Fruit fly (Drosophila melanogaster) whole organism: ENCODE data around the gene CG43851.

Experiments used
- CG8478 ChIP-seq: fragments of >200 bp; optimal IDR thresholded peaks from 2 replicates; lab custom pipeline; 2018; ENCODE audit warnings: inconsistent platforms
- Dll ChIP-seq: fragments of >200 bp; optimal IDR thresholded peaks from 2 replicates; lab custom pipeline; 2017
- EcR ChIP-seq, 2 experiments: fragments of >200 bp; optimal IDR thresholded peaks; 2 replicates each; lab custom pipeline; 2017; ENCODE audit warnings: missing biosample characterization in 2 of 2, missing genetic modification characterization in 2 of 2, missing genetic modification reagents in 2 of 2
- pan ChIP-seq: fragments of >200 bp; optimal IDR thresholded peaks from 2 replicates; lab custom pipeline; 2017
- psq ChIP-seq: fragments of >200 bp; optimal IDR thresholded peaks from 2 replicates; lab custom pipeline; 2017
- usp ChIP-seq: fragments of >200 bp; optimal IDR thresholded peaks from 2 replicates; lab custom pipeline; 2017; ENCODE audit warnings: missing biosample characterization, missing genetic modification characterization, mixed read lengths

CG43851 gene

dm6 chr2L:2655094-2655493 lies 7.4 kb downstream of the CG43851 start, which contains the start of gene Prosbeta4R2:
Gene Prosbeta4R2, plus strand, starts transcription at chr2L:2655394.
- TF ChIP-seq pan (lab: Kevin White, UChicago) (no peak), usp (GFP tag; lab: Kevin White, UChicago) (no peak), CG8478 (lab: Kevin White, UChicago) (no peak), Dll (lab: Kevin White, UChicago) (no peak), psq (no peak), EcR (GFP tag; optimal IDR thresholded peaks at IDR 0.05; lab: Kevin White, UChicago) (no peak)

DNA sequence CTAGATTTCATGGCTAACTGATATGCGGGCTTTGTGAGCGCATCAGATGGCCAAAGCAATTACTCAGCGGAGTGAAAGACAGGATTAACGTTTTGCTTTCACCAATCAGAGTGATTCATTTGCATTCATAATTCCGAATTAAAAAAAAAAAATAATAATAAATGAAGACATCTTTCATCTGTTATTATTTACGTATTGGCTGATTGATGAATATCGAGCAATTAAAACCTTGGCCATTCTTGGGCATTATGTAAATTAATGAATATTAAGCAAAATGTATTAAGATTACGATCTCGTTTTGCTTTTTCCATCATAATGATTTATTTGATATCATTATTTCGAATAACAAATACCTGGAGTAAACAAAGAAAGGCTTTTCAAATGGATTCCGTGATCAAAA lies 17.1 kb downstream of the CG43851 start, which contains the start of gene Trf4:
Gene Trf4 (plus strand): TSS at position 301 of the 400 bp plus-strand sequence.
- no peak for TF ChIP-seq CG8478 (lab: Kevin White, UChicago)
- no peak for TF ChIP-seq EcR (GFP tag; optimal IDR thresholded peaks at IDR 0.05; lab: Kevin White, UChicago)
- TF ChIP-seq psq, result no peak
- TF ChIP-seq Dll (lab: Kevin White, UChicago), result no peak
- TF ChIP-seq usp (GFP tag; lab: Kevin White, UChicago), result no peak
- TF ChIP-seq pan (lab: Kevin White, UChicago), result no peak

DNA sequence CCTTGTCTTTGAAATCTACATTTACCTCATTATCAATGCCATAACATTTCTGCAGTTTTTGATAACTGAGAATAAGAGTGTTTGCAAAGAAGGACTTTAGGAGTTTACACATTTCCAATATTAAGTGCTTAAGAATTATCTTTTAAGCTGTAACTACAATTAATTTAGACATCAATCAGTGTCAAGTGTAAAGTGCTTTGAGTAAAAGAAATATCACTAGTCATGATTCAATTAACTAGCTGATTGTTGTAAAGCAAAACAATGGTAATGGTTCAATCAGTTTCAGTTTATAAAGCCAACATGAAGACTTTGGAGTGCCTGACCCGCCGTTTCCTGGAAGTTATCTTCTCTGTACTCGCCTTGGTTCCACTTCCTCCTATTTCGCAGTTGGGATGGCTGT lies 21.8 kb downstream of the CG43851 start, which contains the start of gene Gr23a:
Gene Gr23a (plus strand): TSS at position 301 of the 400 bp plus-strand sequence.
- no peak for TF ChIP-seq psq
- no peak for TF ChIP-seq pan (lab: Kevin White, UChicago)
- TF ChIP-seq usp (GFP tag; lab: Kevin White, UChicago), result no peak
- no peak for TF ChIP-seq EcR (GFP tag; optimal IDR thresholded peaks at IDR 0.05; lab: Kevin White, UChicago)
- TF ChIP-seq CG8478 (lab: Kevin White, UChicago), result no peak
- no peak for TF ChIP-seq Dll (lab: Kevin White, UChicago)

dm6 chr2L:2677553-2677952 lies 29.9 kb downstream of the CG43851 start, which contains the start of gene Tmtc1:
Gene Tmtc1, plus strand, starts transcription at chr2L:2677734.
- TF ChIP-seq CG8478 (lab: Kevin White, UChicago) (no peak), Dll (lab: Kevin White, UChicago) (no peak), psq (no peak), EcR (GFP tag; optimal IDR thresholded peaks at IDR 0.05; lab: Kevin White, UChicago) (no peak), usp (GFP tag; lab: Kevin White, UChicago) (no peak), pan (lab: Kevin White, UChicago) (no peak)

DNA sequence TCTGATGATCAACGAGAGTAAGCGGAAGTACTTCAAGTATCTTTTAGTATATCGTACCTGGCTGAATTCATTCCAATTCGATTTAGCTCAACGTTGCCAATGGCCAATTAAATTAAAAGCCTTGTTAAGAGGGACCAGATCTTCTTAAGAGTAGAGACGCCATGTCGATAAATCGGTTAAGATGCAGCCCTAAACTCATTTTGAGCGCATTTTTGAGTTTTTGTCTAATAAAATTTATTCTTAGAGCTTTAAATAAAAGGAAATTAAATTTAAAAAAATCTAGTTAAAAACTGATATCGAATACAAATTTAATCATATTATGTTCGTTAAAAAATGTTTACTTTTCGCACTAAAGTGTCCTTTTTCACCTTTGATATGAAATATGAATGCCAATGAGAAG lies 48.7 kb downstream of the CG43851 start, which contains the start of gene Trf5:
Gene Trf5 (minus strand): TSS at position 101 of the 400 bp plus-strand sequence.
- TF ChIP-seq psq, result no peak
